Worm (Caenorhabditis elegans) whole organism, L4 larva: ENCODE results near the gene fbxa-100.

Experiments
- nhr-237 ChIP-seq: sonication (generic microtip); optimal IDR thresholded peaks from 2 replicates; lab custom pipeline; 2017; ENCODE audit warnings: missing biosample characterization, missing genetic modification characterization
- nhr-25 ChIP-seq: sonication (generic microtip); optimal IDR thresholded peaks from 2 replicates; lab custom pipeline; 2017; ENCODE audit warnings: missing genetic modification characterization, mild to moderate bottlenecking, missing compliant biosample characterization, antibody characterized with exemption, moderate library complexity, borderline replicate concordance; ENCODE audit not compliant: insufficient read depth

ce11 chrV:16062788-16063187 is 895 bp upstream of the fbxa-100 start, which contains the start of gene F14H3.14:
- TF ChIP-seq nhr-237 (tag; lab: Kevin White, UChicago): no peak
- no peak for TF ChIP-seq nhr-25 (tag; lab: Kevin White, UChicago)
